Worm (Caenorhabditis elegans) whole organism, L4/young adult: ENCODE data around the gene srv-3.

Experiments used
- W03F9.2 ChIP-seq: fragments of 150-350 bp; optimal IDR thresholded peaks from 2 replicates; lab custom pipeline; 2014; ENCODE audit warnings: missing biosample characterization, missing genetic modification characterization
- dao-5 ChIP-seq: sonication (generic microtip); optimal IDR thresholded peaks from 2 replicates; lab custom pipeline; 2016; ENCODE audit warnings: missing genotype, missing genetic modification characterization, moderate library complexity, missing compliant biosample characterization
- him-1 ChIP-seq: sonication (generic microtip); optimal IDR thresholded peaks from 2 replicates; lab custom pipeline; 2016; ENCODE audit warnings: missing genotype, missing genetic modification reagents, missing genetic modification characterization, missing compliant biosample characterization

- TF ChIP-seq dao-5 = no peak
- no peak for TF ChIP-seq him-1 (tag; lab: Kevin White, UChicago)
- TF ChIP-seq W03F9.2 = no peak
Measured at ce11 chrV:19737458-19737857, 28.7 kb upstream of the srv-3 start, which contains the start of gene W04E12.7.
